Fruit fly (Drosophila melanogaster): ENCODE measurements around the gene CG8010.

dm6 chrX:19264396-19264795 lies 4.3 kb downstream of the CG8010 start:
- TF ChIP-seq bab1 (GFP tag; optimal IDR thresholded peaks at IDR 0.05) (no peak), CG14711 (tag; optimal IDR thresholded peaks at IDR 0.05) (no peak), CG7045 (GFP tag; optimal IDR thresholded peaks at IDR 0.05) (no peak), kay (GFP tag; ENCODE audit: borderline replicate concordance) (no peak), ovo (GFP tag; optimal IDR thresholded peaks at IDR 0.05) (no peak), Clk (GFP tag; optimal IDR thresholded peaks at IDR 0.05) (no peak), CG5204 (GFP tag; optimal IDR thresholded peaks at IDR 0.05) (no peak)

All from whole organism, adult.